Worm (Caenorhabditis elegans) whole organism, L4/young adult: ENCODE results near the gene noah-2.

Source experiments
- W03F9.2 ChIP-seq: fragments of 150-350 bp; optimal IDR thresholded peaks from 2 replicates; lab custom pipeline; 2014; ENCODE audit warnings: missing biosample characterization, missing genetic modification characterization
- dao-5 ChIP-seq: sonication (generic microtip); optimal IDR thresholded peaks from 2 replicates; lab custom pipeline; 2016; ENCODE audit warnings: missing genotype, missing genetic modification characterization, moderate library complexity, missing compliant biosample characterization
- him-1 ChIP-seq: sonication (generic microtip); optimal IDR thresholded peaks from 2 replicates; lab custom pipeline; 2016; ENCODE audit warnings: missing genotype, missing genetic modification reagents, missing genetic modification characterization, missing compliant biosample characterization

DNA sequence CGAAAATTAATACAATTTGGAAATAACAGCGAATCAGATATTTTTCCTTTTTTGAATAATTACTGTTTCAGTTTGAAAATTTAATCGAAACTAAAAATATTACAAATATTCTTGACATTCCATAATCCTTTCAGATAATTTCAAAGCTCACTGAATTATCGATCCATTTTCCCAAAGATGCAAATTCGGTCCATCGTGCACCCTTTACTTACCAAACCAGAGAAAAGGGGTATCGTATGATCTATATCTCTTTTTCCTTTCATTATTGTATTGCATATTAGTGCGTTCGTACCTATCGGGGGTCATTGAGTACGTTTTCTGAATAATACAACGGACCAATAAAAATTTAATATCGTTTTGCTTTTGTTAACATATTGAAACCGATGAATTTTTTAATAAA is 13.7 kb downstream of the noah-2 start:
- TF ChIP-seq him-1 (no peak), dao-5 (tag; lab: Kevin White, UChicago) (no peak), W03F9.2 (no peak)
